Worm (Caenorhabditis elegans) whole organism, young adult: ENCODE results near the gene Y73B6BL.23.
A peak's percentile ranks its signal among the peaks of the same experiment; 100 is the strongest.

Source experiments
- F37B4.10 ChIP-seq: fragments of 200-800 bp; sonication (Bioruptor generic); IDR thresholded peaks from 2 replicates; pipeline ENCODE4 v1.3.6; 2022; ENCODE audit warnings: missing genetic modification characterization, missing compliant biosample characterization
- F39B2.1 ChIP-seq: fragments of 200-800 bp; sonication (Bioruptor generic); IDR thresholded peaks from 2 replicates; pipeline ENCODE4 v1.3.6; 2022; ENCODE audit warnings: missing genetic modification reagents, missing genetic modification characterization, missing compliant biosample characterization
- K12H6.12 ChIP-seq: fragments of 200-800 bp; sonication (Bioruptor generic); optimal IDR thresholded peaks from 2 replicates; lab custom pipeline; 2018; ENCODE audit warnings: mild to moderate bottlenecking, missing genetic modification characterization, missing compliant biosample characterization
- T07F8.4 ChIP-seq: sonication (generic microtip); optimal IDR thresholded peaks from 2 replicates; lab custom pipeline; 2016; ENCODE audit warnings: mild to moderate bottlenecking, missing genetic modification characterization, moderate library complexity, missing compliant biosample characterization
- akir-1 ChIP-seq: fragments of 200-800 bp; sonication (Bioruptor generic); optimal IDR thresholded peaks from 2 replicates; lab custom pipeline; 2018; ENCODE audit warnings: mild to moderate bottlenecking, missing genetic modification characterization, moderate library complexity, missing compliant biosample characterization
- aptf-3 ChIP-seq: fragments of 200-800 bp; sonication (Bioruptor generic); IDR thresholded peaks from 2 replicates; pipeline ENCODE4 v1.3.6; 2022; ENCODE audit warnings: missing genetic modification characterization, missing compliant biosample characterization
- atf-7 ChIP-seq: sonication (generic microtip); optimal IDR thresholded peaks from 2 replicates; lab custom pipeline; 2017; ENCODE audit warnings: mild to moderate bottlenecking, missing genetic modification characterization, missing compliant biosample characterization
- attf-3 ChIP-seq: fragments of 200-800 bp; sonication (Bioruptor generic); conservative IDR thresholded peaks from 2 replicates; pipeline ENCODE4 v1.3.6; 2022; ENCODE audit warnings: missing genetic modification reagents, missing genetic modification characterization, missing compliant biosample characterization
- ceh-91 ChIP-seq: fragments of 200-800 bp; sonication (Bioruptor generic); IDR thresholded peaks from 2 replicates; pipeline ENCODE4 v1.3.6; 2022; ENCODE audit warnings: missing genetic modification reagents, missing genetic modification characterization, missing compliant biosample characterization
- egl-44 ChIP-seq: fragments of 200-800 bp; sonication (Bioruptor generic); IDR thresholded peaks from 2 replicates; pipeline ENCODE4 v1.3.6; 2022; ENCODE audit warnings: missing genetic modification reagents, missing genetic modification characterization, missing compliant biosample characterization
- fkh-3 ChIP-seq: sonication (generic microtip); optimal IDR thresholded peaks from 2 replicates; lab custom pipeline; 2016; ENCODE audit warnings: mild to moderate bottlenecking, missing genetic modification characterization, missing compliant biosample characterization
- gei-17 ChIP-seq: fragments of 200-800 bp; sonication (Bioruptor generic); optimal IDR thresholded peaks from 2 replicates; lab custom pipeline; 2018; ENCODE audit warnings: mild to moderate bottlenecking, missing genetic modification characterization, missing compliant biosample characterization
- him-1 ChIP-seq: sonication (generic microtip); optimal IDR thresholded peaks from 2 replicates; lab custom pipeline; 2016; ENCODE audit warnings: missing genotype, missing genetic modification reagents, missing genetic modification characterization, missing compliant biosample characterization
- hmg-20 ChIP-seq: fragments of 200-800 bp; sonication (Bioruptor generic); IDR thresholded peaks from 2 replicates; pipeline ENCODE4 v1.3.6; 2022; ENCODE audit warnings: missing genetic modification reagents, missing genetic modification characterization, missing compliant biosample characterization
- hsf-1 ChIP-seq: fragments of 200-800 bp; sonication (Bioruptor generic); IDR thresholded peaks from 2 replicates; pipeline ENCODE4 v1.3.6; 2022; ENCODE audit warnings: missing genetic modification reagents, missing genetic modification characterization, missing compliant biosample characterization
- lin-40 ChIP-seq: sonication (generic microtip); optimal IDR thresholded peaks from 2 replicates; lab custom pipeline; 2016; ENCODE audit warnings: missing genetic modification characterization, mild to moderate bottlenecking, missing compliant biosample characterization, missing genotype, missing genetic modification reagents
- lir-1 ChIP-seq: fragments of 200-800 bp; sonication (Bioruptor generic); conservative IDR thresholded peaks from 2 replicates; pipeline ENCODE4 v1.3.6; 2022; ENCODE audit warnings: missing genetic modification reagents, missing genetic modification characterization, missing compliant biosample characterization
- lsl-1 ChIP-seq: fragments of 200-800 bp; sonication (Bioruptor generic); optimal IDR thresholded peaks from 2 replicates; lab custom pipeline; 2018; ENCODE audit warnings: mild to moderate bottlenecking, missing genetic modification characterization, moderate library complexity, missing compliant biosample characterization
- madf-10 ChIP-seq: sonication (generic microtip); optimal IDR thresholded peaks from 2 replicates; lab custom pipeline; 2016; ENCODE audit warnings: mild to moderate bottlenecking, missing genetic modification characterization, missing compliant biosample characterization
- madf-3 ChIP-seq: fragments of 200-800 bp; sonication (Bioruptor generic); IDR thresholded peaks from 2 replicates; pipeline ENCODE4 v1.3.6; 2022; ENCODE audit warnings: missing genetic modification reagents, missing genetic modification characterization, missing compliant biosample characterization
- mcd-1 ChIP-seq: fragments of 200-800 bp; sonication (Bioruptor generic); IDR thresholded peaks from 2 replicates; pipeline ENCODE4 v1.3.6; 2022; ENCODE audit warnings: missing genetic modification reagents, missing genetic modification characterization, missing compliant biosample characterization
- nfya-2 ChIP-seq: fragments of 200-800 bp; sonication (Bioruptor generic); IDR thresholded peaks from 2 replicates; pipeline ENCODE4 v1.3.6; 2022; ENCODE audit warnings: missing genetic modification reagents, missing genetic modification characterization, missing compliant biosample characterization
- pbrm-1 ChIP-seq: fragments of 200-800 bp; sonication (Bioruptor generic); IDR thresholded peaks from 2 replicates; pipeline ENCODE4 v1.3.6; 2022; ENCODE audit warnings: missing genetic modification reagents, missing genetic modification characterization, missing compliant biosample characterization
- rec-8 ChIP-seq, 2 experiments: sonication (generic microtip); optimal IDR thresholded peaks; 2 replicates each; lab custom pipeline; 2016; ENCODE audit warnings: mild to moderate bottlenecking in 2 of 2, missing genetic modification characterization in 2 of 2, missing genetic modification reagents in 2 of 2, missing genotype in 2 of 2, missing biosample characterization in 1 of 2, missing compliant biosample characterization in 1 of 2, moderate library complexity in 1 of 2
- sdz-38 ChIP-seq: sonication (generic microtip); optimal IDR thresholded peaks from 2 replicates; lab custom pipeline; 2016; ENCODE audit warnings: missing genotype, missing genetic modification characterization, missing compliant biosample characterization
- sptf-2 ChIP-seq: fragments of 200-800 bp; sonication (Bioruptor generic); optimal IDR thresholded peaks from 2 replicates; lab custom pipeline; 2018; ENCODE audit warnings: mild to moderate bottlenecking, missing genetic modification characterization, missing compliant biosample characterization
- tbp1 ChIP-seq: fragments of 200-800 bp; sonication (Bioruptor generic); optimal IDR thresholded peaks from 2 replicates; lab custom pipeline; 2018; ENCODE audit warnings: mild to moderate bottlenecking, missing genetic modification characterization, missing compliant biosample characterization
- unc-130 ChIP-seq: sonication (generic microtip); optimal IDR thresholded peaks from 2 replicates; lab custom pipeline; 2016; ENCODE audit warnings: missing genetic modification reagents, missing genetic modification characterization, missing compliant biosample characterization
- xnd-1 ChIP-seq: sonication (generic microtip); optimal IDR thresholded peaks from 2 replicates; lab custom pipeline; 2016; ENCODE audit warnings: missing genotype, missing genetic modification reagents, missing genetic modification characterization, missing compliant biosample characterization
- zim-3 ChIP-seq: sonication (generic microtip); optimal IDR thresholded peaks from 2 replicates; lab custom pipeline; 2017; ENCODE audit warnings: mild to moderate bottlenecking, missing genetic modification characterization, moderate library complexity, missing compliant biosample characterization
- ztf-22 ChIP-seq: fragments of 200-800 bp; sonication (Bioruptor generic); optimal IDR thresholded peaks from 2 replicates; lab custom pipeline; 2018; ENCODE audit warnings: mild to moderate bottlenecking, missing genetic modification characterization, moderate library complexity, missing compliant biosample characterization
- ztf-25 ChIP-seq: fragments of 200-800 bp; sonication (Bioruptor generic); IDR thresholded peaks from 2 replicates; pipeline ENCODE4 v1.3.6; 2022; ENCODE audit warnings: missing genetic modification reagents, missing genetic modification characterization, missing compliant biosample characterization

The Y73B6BL.23 gene

ce11 chrIV:6395190-6395589 lies 23.7 kb downstream of the Y73B6BL.23 start:
- no peak for TF ChIP-seq madf-10 (tag; lab: Kevin White, UChicago)
- TF ChIP-seq hsf-1 (GFP tag; lab: Robert Waterston, UW), result no peak
- no peak for TF ChIP-seq tbp1 (GFP tag; lab: Kevin White, UChicago)
- TF ChIP-seq gei-17, result no peak
- no peak for TF ChIP-seq hmg-20 (GFP tag; lab: Robert Waterston, UW)
- no peak for TF ChIP-seq F39B2.1 (GFP tag; lab: Robert Waterston, UW)
- no peak for TF ChIP-seq sdz-38
- no peak for TF ChIP-seq attf-3
- TF ChIP-seq lin-40 (tag; lab: Kevin White, UChicago), result no peak

ce11 chrIV:6393329-6393728 lies 25.6 kb downstream of the Y73B6BL.23 start:
- TF ChIP-seq ztf-22, result no peak
- no peak for TF ChIP-seq attf-3
- TF ChIP-seq K12H6.12 (tag; lab: Kevin White, UChicago), result peak; percentile 30
- no peak for TF ChIP-seq nfya-2 (GFP tag; lab: Robert Waterston, UW)

- TF ChIP-seq rec-8 (tag; optimal IDR thresholded peaks at IDR 0.05; lab: Kevin White, UChicago) (no peak), fkh-3 (no peak), sptf-2 (no peak), lsl-1 (GFP tag; lab: Kevin White, UChicago) (no peak), xnd-1 (tag; lab: Kevin White, UChicago) (no peak), lir-1 (GFP tag; lab: Robert Waterston, UW) (no peak), ztf-25 (GFP tag; lab: Robert Waterston, UW) (no peak), mcd-1 (no peak), ceh-91 (GFP tag; lab: Robert Waterston, UW) (no peak), him-1 (tag; lab: Kevin White, UChicago) (no peak)
These were observed 27.3 kb downstream of the Y73B6BL.23 start for ce11 chrIV:6391566-6391965.

ce11 chrIV:6388550-6388949 lies 30.3 kb downstream of the Y73B6BL.23 start:
- TF ChIP-seq unc-130 (GFP tag; lab: Kevin White, UChicago) (no peak), pbrm-1 (GFP tag; lab: Robert Waterston, UW) (no peak), ceh-91 (GFP tag; lab: Robert Waterston, UW) (no peak), lsl-1 (GFP tag; lab: Kevin White, UChicago) (no peak), aptf-3 (GFP tag; lab: Robert Waterston, UW) (no peak), akir-1 (GFP tag; lab: Kevin White, UChicago) (no peak), zim-3 (tag; lab: Kevin White, UChicago) (no peak), F37B4.10 (GFP tag; lab: Robert Waterston, UW) (no peak)
- TF ChIP-seq, all 124 proteins: peak for 0

ce11 chrIV:6385010-6385409 lies 33.9 kb downstream of the Y73B6BL.23 start:
- TF ChIP-seq nfya-2 (GFP tag; lab: Robert Waterston, UW), result no peak
- TF ChIP-seq atf-7 (tag; lab: Kevin White, UChicago), result no peak
- no peak for TF ChIP-seq T07F8.4
- no peak for TF ChIP-seq madf-3 (GFP tag; lab: Robert Waterston, UW)
- TF ChIP-seq ceh-91 (GFP tag; lab: Robert Waterston, UW), result no peak

ce11 chrIV:6383970-6384369 lies 34.9 kb downstream of the Y73B6BL.23 start, which contains the start of gene shl-1:
TSS of gene shl-1 (minus strand) at chrIV:6384070.
- no peak for TF ChIP-seq egl-44 (GFP tag; lab: Robert Waterston, UW)
